Worm (Caenorhabditis elegans): ENCODE data around the gene gpch-1.

The gpch-1 gene

DNA sequence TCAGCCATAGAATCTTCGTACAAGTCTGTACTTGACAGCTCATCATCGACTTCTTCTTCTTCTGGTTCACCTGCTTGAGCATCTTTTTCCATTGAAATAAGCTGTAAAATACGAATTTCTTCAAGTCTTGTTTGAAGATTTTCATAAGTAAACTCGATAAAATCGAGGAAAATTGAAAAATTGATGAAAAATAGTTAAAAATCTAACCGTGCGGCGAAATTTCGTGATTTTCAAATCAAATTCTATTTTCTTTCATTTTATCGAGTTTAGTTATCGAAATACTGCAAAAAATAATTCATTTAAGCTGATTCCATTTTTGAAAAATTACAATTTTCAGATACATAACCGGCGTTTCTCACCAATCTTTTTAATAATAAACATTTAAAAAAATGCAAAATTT, 6.8 kb downstream of the gpch-1 start, which contains the start of gene R07E5.11:
R07E5.11 (minus strand) TSS at position 101 of the 400 bp plus-strand sequence.
- TF ChIP-seq nhr-237 (tag; optimal IDR thresholded peaks at IDR 0.05) = no peak
- TF ChIP-seq nhr-47 (tag; optimal IDR thresholded peaks at IDR 0.05) = no peak

DNA sequence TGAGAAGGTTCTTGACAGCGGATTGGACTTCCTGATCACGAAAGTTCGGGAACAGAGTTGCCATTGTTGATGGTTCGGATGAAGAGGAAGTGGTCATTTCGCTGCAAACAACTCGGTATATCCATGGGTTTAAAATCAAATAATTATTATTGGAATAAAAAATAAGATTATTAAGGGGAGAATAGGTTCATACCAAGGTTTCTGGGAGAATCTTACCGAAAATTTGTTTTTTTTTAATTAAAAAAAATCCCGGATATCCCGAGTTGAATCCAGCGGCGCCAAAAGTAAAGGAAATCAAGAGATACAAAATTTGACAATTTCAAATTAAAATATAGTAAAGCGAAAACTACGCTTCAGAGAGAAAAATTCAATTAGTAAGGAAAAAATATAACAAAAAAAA, 9.6 kb downstream of the gpch-1 start, which contains the start of the genes R07E5.19 and pdcd-2:
R07E5.19 (minus strand) TSS at position 101 of the 400 bp plus-strand sequence.
pdcd-2 (minus strand) TSS at position 102 of the 400 bp plus-strand sequence.
- TF ChIP-seq efl-1 (optimal IDR thresholded peaks at IDR 0.05) = no peak
- peak in 1 of 2 experiments; percentile 14 for TF ChIP-seq efl-1 (GFP tag; optimal IDR thresholded peaks at IDR 0.05 in 1 of 2)
- no peak for TF ChIP-seq hlh-4 (tag; optimal IDR thresholded peaks at IDR 0.05)

DNA sequence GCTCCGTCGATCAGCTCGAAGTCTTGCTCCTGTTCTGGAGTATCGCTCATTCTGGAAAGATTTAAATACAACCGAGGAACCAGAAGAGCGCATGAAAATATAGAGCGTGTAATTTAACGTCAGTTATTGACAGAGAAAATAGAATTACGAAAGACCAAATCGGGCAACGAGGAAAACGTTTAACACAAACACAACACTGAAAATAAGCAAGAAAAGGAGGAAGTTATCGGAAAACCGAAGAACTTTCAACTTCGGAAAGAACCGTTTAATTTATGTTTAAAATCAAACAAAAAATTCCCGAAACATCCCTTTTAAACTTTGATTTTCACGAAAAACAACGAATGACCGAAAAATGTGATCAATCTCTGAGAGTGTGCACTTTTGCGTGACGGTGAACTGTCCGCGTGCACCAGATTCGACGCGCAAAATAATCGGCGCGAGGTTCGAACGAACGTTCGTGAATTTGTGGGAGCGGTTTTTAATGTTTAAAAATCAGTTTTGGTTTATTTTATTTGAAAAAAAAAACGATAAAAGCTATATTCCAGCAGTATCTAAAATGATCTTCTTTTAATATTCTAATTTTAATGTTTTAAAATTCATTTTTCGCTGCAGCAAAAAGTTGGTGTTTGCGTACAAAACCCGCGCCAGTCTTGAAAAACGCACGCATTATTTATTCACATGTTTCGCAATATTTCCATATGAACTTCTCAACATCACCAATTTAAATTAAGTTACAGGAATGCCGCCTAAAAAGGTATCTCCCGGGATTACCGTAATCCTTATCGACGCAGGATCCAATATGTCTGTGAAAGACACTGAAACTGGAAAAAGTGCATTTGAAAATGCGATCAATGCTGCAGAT, 11.0 kb downstream of the gpch-1 start, which contains the start of the genes R07E5.7 and cku-80:
R07E5.7 (minus strand) TSS at position 51 of the 862 bp plus-strand sequence.
cku-80 (plus strand) TSS at position 732 of the 862 bp plus-strand sequence.
- TF ChIP-seq lin-15B (tag; optimal IDR thresholded peaks at IDR 0.05) (peak; percentile 62), nhr-76 (tag; optimal IDR thresholded peaks at IDR 0.05) (no peak), efl-1 (optimal IDR thresholded peaks at IDR 0.05) (peak; percentile 66 to 91), efl-1 (GFP tag; optimal IDR thresholded peaks at IDR 0.05 in 1 of 2) (peak; percentile 90 to 99), nhr-71 (tag; optimal IDR thresholded peaks at IDR 0.05) (peak; percentile 78), hlh-4 (tag; optimal IDR thresholded peaks at IDR 0.05) (no peak), pax-3 (tag; optimal IDR thresholded peaks at IDR 0.05) (no peak), nhr-20 (tag; optimal IDR thresholded peaks at IDR 0.05) (peak; percentile 70), lin-13 (GFP tag; optimal IDR thresholded peaks at IDR 0.05) (peak; percentile 51), unc-130 (tag; optimal IDR thresholded peaks at IDR 0.05) (peak; percentile 56), ceh-90 (tag; optimal IDR thresholded peaks at IDR 0.05) (no peak), ama-1 (optimal IDR thresholded peaks at IDR 0.05) (no peak), blmp-1 (tag; optimal IDR thresholded peaks at IDR 0.05) (peak; percentile 51), egl-27 (tag; optimal IDR thresholded peaks at IDR 0.05) (no peak), nhr-11 (tag; optimal IDR thresholded peaks at IDR 0.05) (no peak), unc-86 (tag; optimal IDR thresholded peaks at IDR 0.05) (peak; percentile 46), C04F5.9 (tag; optimal IDR thresholded peaks at IDR 0.05) (peak; percentile 31), ets-5 (GFP tag; IDR thresholded peaks at IDR 0.05) (no peak), mab-9 (GFP tag; IDR thresholded peaks at IDR 0.05) (no peak), nhr-77 (tag; optimal IDR thresholded peaks at IDR 0.05) (peak; percentile 24), xbp-1 (tag; optimal IDR thresholded peaks at IDR 0.05) (peak; percentile 61), lir-3 (tag; optimal IDR thresholded peaks at IDR 0.05; ENCODE audit: poor library complexity) (no peak), fkh-10 (GFP tag; optimal IDR thresholded peaks at IDR 0.05) (no peak), aly-2 (tag; optimal IDR thresholded peaks at IDR 0.05) (no peak), lin-14 (GFP tag; optimal IDR thresholded peaks at IDR 0.05) (no peak), sup-37 (GFP tag; optimal IDR thresholded peaks at IDR 0.05) (no peak), elt-3 (tag; optimal IDR thresholded peaks at IDR 0.05) (peak in 2 of 6 experiments; percentile 44 to 47), nhr-28 (tag; optimal IDR thresholded peaks at IDR 0.05) (no peak), tlp-1 (tag; optimal IDR thresholded peaks at IDR 0.05) (no peak), zag-1 (tag; optimal IDR thresholded peaks at IDR 0.05) (no peak), nhr-19 (GFP tag; conservative IDR thresholded peaks at IDR 0.05) (peak; percentile 74), ztf-4 (tag; optimal IDR thresholded peaks at IDR 0.05) (no peak), nhr-12 (tag; optimal IDR thresholded peaks at IDR 0.05) (no peak), egl-13 (tag; optimal IDR thresholded peaks at IDR 0.05) (no peak), hpl-2 (GFP tag; optimal IDR thresholded peaks at IDR 0.05) (no peak), sptf-1 (tag; optimal IDR thresholded peaks at IDR 0.05) (no peak), ceh-63 (GFP tag; optimal IDR thresholded peaks at IDR 0.05) (no peak), alr-1 (tag; optimal IDR thresholded peaks at IDR 0.05; ENCODE audit: borderline replicate concordance) (no peak), elt-2 (tag; optimal IDR thresholded peaks at IDR 0.05) (peak; percentile 40), rnt-1 (tag; optimal IDR thresholded peaks at IDR 0.05) (peak; percentile 78), nhr-84 (tag; optimal IDR thresholded peaks at IDR 0.05) (no peak), jun-1 (tag; optimal IDR thresholded peaks at IDR 0.05) (no peak), nhr-85 (tag) (peak; percentile 75), irx-1 (tag; optimal IDR thresholded peaks at IDR 0.05) (peak; percentile 42), unc-62 (GFP tag; optimal IDR thresholded peaks at IDR 0.05) (no peak)

All from whole organism, L1 larva.